Worm (Caenorhabditis elegans): ENCODE measurements around the gene B0563.18.

- TF ChIP-seq him-1 (tag; optimal IDR thresholded peaks at IDR 0.05) (no peak), W03F9.2 (tag; optimal IDR thresholded peaks at IDR 0.05) (no peak), dao-5 (tag; optimal IDR thresholded peaks at IDR 0.05) (no peak)
Measured at ce11 chrX:9210086-9210485, 37.7 kb downstream of the B0563.18 start.
